Worm (Caenorhabditis elegans): ENCODE measurements around the gene Y57G7A.5.

Y57G7A.5 gene

ce11 chrII:1258634-1259033, 16.7 kb downstream of the Y57G7A.5 start, which contains the start of gene clpr-2:
Gene clpr-2, plus strand, starts transcription at chrII:1258934.
- TF ChIP-seq ceh-16 (tag; optimal IDR thresholded peaks at IDR 0.05) (no peak), egl-27 (tag; optimal IDR thresholded peaks at IDR 0.05) (no peak), lin-11 (tag; optimal IDR thresholded peaks at IDR 0.05) (no peak), nhr-11 (tag; optimal IDR thresholded peaks at IDR 0.05) (no peak), mab-5 (tag; optimal IDR thresholded peaks at IDR 0.05) (no peak), lin-39 (tag; optimal IDR thresholded peaks at IDR 0.05) (no peak), nhr-23 (tag; optimal IDR thresholded peaks at IDR 0.05) (no peak), nhr-25 (tag; optimal IDR thresholded peaks at IDR 0.05) (no peak), lsy-2 (tag; optimal IDR thresholded peaks at IDR 0.05) (no peak), elt-3 (tag; optimal IDR thresholded peaks at IDR 0.05) (no peak), ztf-11 (tag; optimal IDR thresholded peaks at IDR 0.05) (no peak), R02D3.7 (tag; optimal IDR thresholded peaks at IDR 0.05) (no peak), sem-4 (tag; optimal IDR thresholded peaks at IDR 0.05) (no peak), unc-39 (tag; optimal IDR thresholded peaks at IDR 0.05) (no peak), lin-13 (GFP tag; optimal IDR thresholded peaks at IDR 0.05) (no peak), mbf-1 (tag; optimal IDR thresholded peaks at IDR 0.05) (no peak)

- no peak for TF ChIP-seq peb-1 (tag; optimal IDR thresholded peaks at IDR 0.05)
- no peak for TF ChIP-seq ceh-82 (tag; optimal IDR thresholded peaks at IDR 0.05)
- TF ChIP-seq R02D3.7 (tag; optimal IDR thresholded peaks at IDR 0.05), result no peak
- TF ChIP-seq nhr-23 (tag; optimal IDR thresholded peaks at IDR 0.05), result no peak
- TF ChIP-seq fos-1 (tag; optimal IDR thresholded peaks at IDR 0.05), result no peak
Measured at ce11 chrII:1256742-1257141, 18.6 kb downstream of the Y57G7A.5 start.

- TF ChIP-seq gmeb-1 (tag; optimal IDR thresholded peaks at IDR 0.05) (no peak), zag-1 (tag; optimal IDR thresholded peaks at IDR 0.05) (no peak), nhr-23 (tag; optimal IDR thresholded peaks at IDR 0.05) (no peak), sem-4 (tag; optimal IDR thresholded peaks at IDR 0.05) (no peak), peb-1 (tag; optimal IDR thresholded peaks at IDR 0.05) (no peak), sma-9 (GFP tag; optimal IDR thresholded peaks at IDR 0.05) (no peak), sma-9 (tag; optimal IDR thresholded peaks at IDR 0.05) (no peak), ceh-82 (tag; optimal IDR thresholded peaks at IDR 0.05) (no peak), lin-13 (GFP tag; optimal IDR thresholded peaks at IDR 0.05) (no peak), lin-11 (tag; optimal IDR thresholded peaks at IDR 0.05) (no peak), ama-1 (optimal IDR thresholded peaks at IDR 0.05) (no peak), R02D3.7 (tag; optimal IDR thresholded peaks at IDR 0.05) (no peak), nhr-10 (tag; optimal IDR thresholded peaks at IDR 0.05) (no peak), nhr-25 (tag; optimal IDR thresholded peaks at IDR 0.05) (no peak), Y55F3AM.14 (GFP tag; optimal IDR thresholded peaks at IDR 0.05) (no peak), egl-27 (tag; optimal IDR thresholded peaks at IDR 0.05) (no peak), F13H6.1 (tag; optimal IDR thresholded peaks at IDR 0.05) (no peak)
Measured at ce11 chrII:1255637-1256036, 19.7 kb downstream of the Y57G7A.5 start, which contains the start of gene clec-119. Gene clec-119, plus strand, starts transcription at chrII:1255937.

ce11 chrII:1252259-1252658, 23.1 kb downstream of the Y57G7A.5 start, which contains the start of gene lin-42:
Gene lin-42, minus strand, starts transcription at chrII:1252359.
- TF ChIP-seq snpc-4 (tag; optimal IDR thresholded peaks at IDR 0.05) (no peak), gmeb-1 (tag; optimal IDR thresholded peaks at IDR 0.05) (no peak), sma-9 (GFP tag; optimal IDR thresholded peaks at IDR 0.05) (no peak), sma-9 (tag; optimal IDR thresholded peaks at IDR 0.05) (no peak), ztf-11 (tag; optimal IDR thresholded peaks at IDR 0.05) (no peak), nhr-6 (tag; optimal IDR thresholded peaks at IDR 0.05) (no peak), nhr-25 (tag; optimal IDR thresholded peaks at IDR 0.05) (no peak), lsy-2 (tag; optimal IDR thresholded peaks at IDR 0.05) (no peak), nhr-77 (tag; optimal IDR thresholded peaks at IDR 0.05) (no peak), nhr-21 (tag; optimal IDR thresholded peaks at IDR 0.05) (no peak), mdl-1 (tag; optimal IDR thresholded peaks at IDR 0.05) (no peak), elt-1 (tag; optimal IDR thresholded peaks at IDR 0.05) (no peak)

- TF ChIP-seq elt-1 (tag; optimal IDR thresholded peaks at IDR 0.05) (peak; percentile 43), F13H6.1 (tag; optimal IDR thresholded peaks at IDR 0.05) (peak; percentile 100), ztf-1 (GFP tag; conservative IDR thresholded peaks at IDR 0.05) (no peak), nhr-23 (tag; optimal IDR thresholded peaks at IDR 0.05) (no peak), lin-13 (GFP tag; optimal IDR thresholded peaks at IDR 0.05) (peak; percentile 61), alr-1 (tag; optimal IDR thresholded peaks at IDR 0.05) (no peak), unc-55 (GFP tag; optimal IDR thresholded peaks at IDR 0.05) (peak; percentile 83), lin-11 (tag; optimal IDR thresholded peaks at IDR 0.05) (peak; percentile 39), ZK546.5 (tag; optimal IDR thresholded peaks at IDR 0.05) (no peak), nhr-25 (tag; optimal IDR thresholded peaks at IDR 0.05) (peak; percentile 94), R02D3.7 (tag; optimal IDR thresholded peaks at IDR 0.05) (no peak), mab-5 (tag; optimal IDR thresholded peaks at IDR 0.05) (peak; percentile 9), Y55F3AM.14 (GFP tag; optimal IDR thresholded peaks at IDR 0.05) (peak; percentile 87), nhr-129 (tag; optimal IDR thresholded peaks at IDR 0.05) (peak; percentile 53), nhr-237 (tag; optimal IDR thresholded peaks at IDR 0.05) (peak; percentile 52), lsy-2 (tag; optimal IDR thresholded peaks at IDR 0.05) (peak; percentile 32 to 85), ceh-16 (tag; optimal IDR thresholded peaks at IDR 0.05) (peak; percentile 69), gmeb-1 (tag; optimal IDR thresholded peaks at IDR 0.05) (peak; percentile 46), mbf-1 (tag; optimal IDR thresholded peaks at IDR 0.05) (no peak), sma-9 (GFP tag; optimal IDR thresholded peaks at IDR 0.05) (peak; percentile 91), sma-9 (tag; optimal IDR thresholded peaks at IDR 0.05) (no peak), nhr-12 (tag; optimal IDR thresholded peaks at IDR 0.05) (no peak), egl-27 (tag; optimal IDR thresholded peaks at IDR 0.05) (peak; percentile 86), crh-2 (tag; optimal IDR thresholded peaks at IDR 0.05) (peak; percentile 46), nhr-21 (tag; optimal IDR thresholded peaks at IDR 0.05) (peak; percentile 95), mdl-1 (tag; optimal IDR thresholded peaks at IDR 0.05) (peak; percentile 87 to 90), ceh-82 (tag; optimal IDR thresholded peaks at IDR 0.05) (peak; percentile 76), blmp-1 (tag; optimal IDR thresholded peaks at IDR 0.05; ENCODE audit: insufficient read depth) (peak; percentile 82), zag-1 (tag; optimal IDR thresholded peaks at IDR 0.05) (peak; percentile 91)
Measured at ce11 chrII:1246855-1247259, 28.5 kb downstream of the Y57G7A.5 start.
